Worm (Caenorhabditis elegans) whole organism, mixed stage, embryonic: ENCODE data around the gene W09D6.4.

ENCODE experiments used
- M03D4.4 ChIP-seq: sonication (generic microtip); optimal IDR thresholded peaks from 2 replicates; lab custom pipeline; 2017; ENCODE audit warnings: mild to moderate bottlenecking, missing genetic modification characterization, missing compliant biosample characterization
- bed-3 ChIP-seq: fragments of 200-800 bp; sonication (Bioruptor generic); optimal IDR thresholded peaks from 3 replicates; lab custom pipeline; 2018; ENCODE audit warnings: mild to moderate bottlenecking, missing genetic modification characterization, moderate library complexity, missing compliant biosample characterization
- blmp-1 ChIP-seq: fragments of 150-350 bp; optimal IDR thresholded peaks from 2 replicates; lab custom pipeline; 2014; ENCODE audit warnings: missing biosample characterization, missing genetic modification characterization
- ceh-43 ChIP-seq: fragments of 200-800 bp; sonication (Bioruptor generic); optimal IDR thresholded peaks from 2 replicates; lab custom pipeline; 2018; ENCODE audit warnings: mild to moderate bottlenecking, missing genetic modification characterization, moderate library complexity, missing compliant biosample characterization
- ceh-83 ChIP-seq: fragments of 200-800 bp; sonication (Bioruptor generic); optimal IDR thresholded peaks from 2 replicates; lab custom pipeline; 2018; ENCODE audit warnings: mild to moderate bottlenecking, missing genetic modification characterization, missing compliant biosample characterization
- ces-1 ChIP-seq: fragments of 150-350 bp; optimal IDR thresholded peaks from 2 replicates; lab custom pipeline; 2014; ENCODE audit warnings: missing biosample characterization, missing genetic modification reagents, missing genetic modification characterization
- cnd-1 ChIP-seq: fragments of 200-800 bp; sonication (Bioruptor generic); optimal IDR thresholded peaks from 2 replicates; lab custom pipeline; 2018; ENCODE audit warnings: mild to moderate bottlenecking, missing genetic modification characterization, missing compliant biosample characterization
- drap-1 ChIP-seq: fragments of 200-800 bp; sonication (Bioruptor generic); optimal IDR thresholded peaks from 3 replicates; lab custom pipeline; 2018; ENCODE audit warnings: mild to moderate bottlenecking, missing genetic modification characterization, missing compliant biosample characterization
- elt-1 ChIP-seq: sonication (generic microtip); optimal IDR thresholded peaks from 2 replicates; lab custom pipeline; 2017; ENCODE audit warnings: missing genetic modification characterization, mild to moderate bottlenecking, missing compliant biosample characterization, antibody characterized with exemption, moderate library complexity, borderline replicate concordance; ENCODE audit not compliant: insufficient read depth
- elt-3 ChIP-seq: fragments of 150-350 bp; optimal IDR thresholded peaks from 2 replicates; lab custom pipeline; 2014; ENCODE audit warnings: missing biosample characterization, missing genetic modification characterization
- flh-1 ChIP-seq: fragments of 200-800 bp; sonication (Bioruptor generic); optimal IDR thresholded peaks from 2 replicates; lab custom pipeline; 2018; ENCODE audit warnings: mild to moderate bottlenecking, missing genetic modification characterization, moderate library complexity, missing compliant biosample characterization
- ham-2 ChIP-seq: fragments of 200-800 bp; sonication (Bioruptor generic); optimal IDR thresholded peaks from 2 replicates; lab custom pipeline; 2018; ENCODE audit warnings: mild to moderate bottlenecking, missing genetic modification characterization, missing compliant biosample characterization
- hlh-1 ChIP-seq: fragments of 150-350 bp; optimal IDR thresholded peaks from 2 replicates; lab custom pipeline; 2014; ENCODE audit warnings: missing biosample characterization, missing genetic modification reagents, missing genetic modification characterization
- lin-13 ChIP-seq: fragments of 150-350 bp; optimal IDR thresholded peaks from 2 replicates; lab custom pipeline; 2014; ENCODE audit warnings: missing biosample characterization, missing genetic modification characterization
- lin-32 ChIP-seq: fragments of 200-800 bp; sonication (Bioruptor generic); optimal IDR thresholded peaks from 2 replicates; lab custom pipeline; 2018; ENCODE audit warnings: mild to moderate bottlenecking, missing genetic modification characterization, missing compliant biosample characterization
- lsy-2 ChIP-seq: fragments of 150-350 bp; optimal IDR thresholded peaks from 2 replicates; lab custom pipeline; 2014; ENCODE audit warnings: missing biosample characterization, missing genetic modification characterization
- mab-5 ChIP-seq: fragments of 150-350 bp; optimal IDR thresholded peaks from 2 replicates; lab custom pipeline; 2014; ENCODE audit warnings: missing biosample characterization, missing genetic modification characterization
- mep-1 ChIP-seq: fragments of 150-350 bp; optimal IDR thresholded peaks from 2 replicates; lab custom pipeline; 2017; ENCODE audit warnings: missing biosample characterization, missing genetic modification reagents, missing genetic modification characterization, inconsistent platforms
- mls-2 ChIP-seq: sonication (generic microtip); optimal IDR thresholded peaks from 2 replicates; lab custom pipeline; 2016; ENCODE audit warnings: mild to moderate bottlenecking, missing genetic modification characterization, moderate library complexity, missing compliant biosample characterization
- nhr-2 ChIP-seq: fragments of 150-350 bp; optimal IDR thresholded peaks from 2 replicates; lab custom pipeline; 2014; ENCODE audit warnings: missing biosample characterization, missing genetic modification characterization
- nhr-237 ChIP-seq: fragments of 150-350 bp; optimal IDR thresholded peaks from 2 replicates; lab custom pipeline; 2014; ENCODE audit warnings: missing biosample characterization, missing genetic modification characterization
- nhr-28 ChIP-seq: fragments of 150-350 bp; optimal IDR thresholded peaks from 2 replicates; lab custom pipeline; 2014; ENCODE audit warnings: missing biosample characterization, missing genetic modification characterization
- nhr-76 ChIP-seq: sonication (generic microtip); optimal IDR thresholded peaks from 2 replicates; lab custom pipeline; 2017; ENCODE audit warnings: missing biosample characterization, missing genetic modification characterization
- sem-2 ChIP-seq: fragments of 200-800 bp; sonication (Bioruptor generic); optimal IDR thresholded peaks from 2 replicates; lab custom pipeline; 2018; ENCODE audit warnings: mild to moderate bottlenecking, missing genetic modification characterization, missing compliant biosample characterization
- sptf-1 ChIP-seq: sonication (generic microtip); optimal IDR thresholded peaks from 2 replicates; lab custom pipeline; 2017; ENCODE audit warnings: mild to moderate bottlenecking, missing genetic modification characterization, moderate library complexity, missing compliant biosample characterization
- tbx-8 ChIP-seq: fragments of 200-800 bp; sonication (Bioruptor generic); optimal IDR thresholded peaks from 2 replicates; lab custom pipeline; 2018; ENCODE audit warnings: mild to moderate bottlenecking, missing genetic modification characterization, moderate library complexity, missing compliant biosample characterization
- unc-120 ChIP-seq: sonication (generic microtip); optimal IDR thresholded peaks from 2 replicates; lab custom pipeline; 2017; ENCODE audit warnings: missing genetic modification characterization, missing compliant biosample characterization; ENCODE audit not compliant: poor library complexity, severe bottlenecking
- unc-39 ChIP-seq: fragments of 150-350 bp; optimal IDR thresholded peaks from 2 replicates; lab custom pipeline; 2014; ENCODE audit warnings: missing biosample characterization, missing genetic modification characterization
- unc-62 ChIP-seq: fragments of 150-350 bp; optimal IDR thresholded peaks from 2 replicates; lab custom pipeline; 2014; ENCODE audit warnings: missing biosample characterization, missing genetic modification reagents, missing genetic modification characterization
- zip-8 ChIP-seq: fragments of 150-350 bp; optimal IDR thresholded peaks from 2 replicates; lab custom pipeline; 2014; ENCODE audit warnings: missing biosample characterization, missing genetic modification characterization
- ztf-11 ChIP-seq: fragments of 150-350 bp; optimal IDR thresholded peaks from 2 replicates; lab custom pipeline; 2014; ENCODE audit warnings: missing biosample characterization, missing genetic modification characterization

The W09D6.4 gene

DNA sequence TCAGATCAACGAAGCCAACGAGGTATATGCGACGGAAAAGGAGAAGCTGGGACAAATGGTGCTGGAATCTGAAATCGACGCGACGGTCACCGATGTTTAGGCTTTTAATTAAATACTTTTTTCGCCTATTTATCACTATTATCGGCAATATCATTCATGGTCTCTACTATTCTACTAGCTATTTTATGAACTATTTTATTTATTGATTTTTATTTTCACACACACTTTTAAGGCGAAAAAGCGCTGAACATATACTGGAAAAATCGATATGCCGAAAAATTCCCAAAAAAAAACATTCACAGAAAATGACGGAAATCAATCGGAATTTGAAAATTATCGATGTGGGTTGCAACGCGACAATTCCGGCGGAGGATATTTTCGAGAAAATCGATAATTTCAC lies 11.0 kb upstream of the W09D6.4 start, which contains the start of gene W09D6.1:
W09D6.1 (plus strand) TSS at position 301 of the 400 bp plus-strand sequence.
- TF ChIP-seq unc-39 (tag; lab: Kevin White, UChicago) = no peak
- no peak for TF ChIP-seq nhr-76
- TF ChIP-seq blmp-1 (tag; lab: Kevin White, UChicago) = no peak

- no peak for TF ChIP-seq lin-32 (GFP tag; lab: Kevin White, UChicago)
- TF ChIP-seq hlh-1 (tag; lab: Kevin White, UChicago) = no peak
- no peak for TF ChIP-seq mls-2 (tag; lab: Kevin White, UChicago)
- no peak for TF ChIP-seq lsy-2
- TF ChIP-seq unc-62 (GFP tag; lab: Kevin White, UChicago) = no peak
- no peak for TF ChIP-seq sptf-1 (tag; lab: Kevin White, UChicago)
- TF ChIP-seq elt-1 (tag; lab: Kevin White, UChicago) = no peak
These were observed 10.3 kb upstream of the W09D6.4 start for ce11 chrIII:11069265-11069664.

ce11 chrIII:11070210-11070609 lies 9.3 kb upstream of the W09D6.4 start:
- TF ChIP-seq unc-120 (tag; lab: Kevin White, UChicago) = no peak
- no peak for TF ChIP-seq ces-1 (GFP tag; lab: Kevin White, UChicago)
- no peak for TF ChIP-seq mls-2 (tag; lab: Kevin White, UChicago)
- no peak for TF ChIP-seq mep-1
- no peak for TF ChIP-seq elt-1 (tag; lab: Kevin White, UChicago)
- no peak for TF ChIP-seq nhr-28 (tag; lab: Kevin White, UChicago)
- TF ChIP-seq mab-5 (tag; lab: Kevin White, UChicago) = no peak
- no peak for TF ChIP-seq ceh-43
- TF ChIP-seq nhr-237 (tag; lab: Kevin White, UChicago) = no peak
- TF ChIP-seq sem-2 (GFP tag; lab: Kevin White, UChicago) = no peak
- no peak for TF ChIP-seq ceh-83
- no peak for TF ChIP-seq drap-1 (GFP tag; lab: Kevin White, UChicago)
- TF ChIP-seq elt-3 (tag; lab: Kevin White, UChicago) = no peak
- no peak for TF ChIP-seq hlh-1 (tag; lab: Kevin White, UChicago)

DNA sequence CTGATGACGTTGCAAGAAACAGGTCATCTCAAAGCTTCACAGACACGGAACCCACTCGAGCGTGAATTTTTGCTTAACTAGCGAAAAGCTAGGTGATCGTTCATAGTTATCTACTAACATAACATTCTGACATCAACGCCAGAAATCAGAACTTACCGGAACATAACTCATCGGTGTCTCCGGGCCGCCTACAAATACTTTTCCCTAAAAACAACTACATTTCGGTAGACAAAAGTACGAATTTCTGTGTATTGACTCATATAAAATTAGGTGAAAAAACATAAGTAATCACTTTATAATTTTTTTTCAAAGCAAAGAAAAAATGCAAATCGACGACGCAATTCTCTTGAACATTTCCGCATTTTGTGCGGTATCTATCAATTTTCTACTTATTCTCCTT lies 5.3 kb upstream of the W09D6.4 start, which contains the start of gene str-261:
str-261 (plus strand) TSS at position 301 of the 400 bp plus-strand sequence.
- TF ChIP-seq bed-3 (GFP tag; lab: Kevin White, UChicago) (no peak), unc-120 (tag; lab: Kevin White, UChicago) (no peak), ces-1 (GFP tag; lab: Kevin White, UChicago) (no peak), blmp-1 (tag; lab: Kevin White, UChicago) (no peak), ztf-11 (tag; lab: Kevin White, UChicago) (no peak), lsy-2 (no peak), ham-2 (no peak), mab-5 (tag; lab: Kevin White, UChicago) (no peak), unc-39 (tag; lab: Kevin White, UChicago) (no peak), drap-1 (GFP tag; lab: Kevin White, UChicago) (no peak), flh-1 (no peak)
- TF ChIP-seq, all 35 proteins: peak for 0

DNA sequence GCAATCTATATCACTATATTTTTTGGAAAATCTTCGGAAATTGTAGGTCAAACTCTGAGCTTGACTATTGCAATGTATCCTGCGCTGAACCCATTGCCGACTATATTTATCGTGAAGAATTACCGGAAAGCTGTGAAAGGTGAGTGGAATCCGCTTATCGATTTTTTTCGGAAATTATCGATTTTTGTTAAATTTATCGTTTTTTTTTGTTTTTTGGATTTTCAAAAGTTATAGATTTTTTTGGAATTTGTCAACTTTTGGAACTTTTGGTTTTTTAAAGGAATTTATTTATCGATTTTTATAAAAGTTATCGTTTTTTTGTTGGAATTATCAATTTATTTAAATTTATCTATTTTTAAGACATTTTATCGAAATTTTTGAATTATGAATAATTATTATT lies 2.8 kb upstream of the W09D6.4 start:
- TF ChIP-seq ceh-83 (no peak), ces-1 (GFP tag; lab: Kevin White, UChicago) (no peak), nhr-2 (no peak), cnd-1 (no peak), unc-120 (tag; lab: Kevin White, UChicago) (no peak), ceh-43 (no peak), M03D4.4 (tag; lab: Kevin White, UChicago) (no peak), mab-5 (tag; lab: Kevin White, UChicago) (no peak), tbx-8 (GFP tag; lab: Kevin White, UChicago) (no peak), elt-3 (tag; lab: Kevin White, UChicago) (no peak), bed-3 (GFP tag; lab: Kevin White, UChicago) (no peak), hlh-1 (tag; lab: Kevin White, UChicago) (no peak), drap-1 (GFP tag; lab: Kevin White, UChicago) (no peak), sem-2 (GFP tag; lab: Kevin White, UChicago) (no peak), zip-8 (no peak), lin-32 (GFP tag; lab: Kevin White, UChicago) (no peak), mls-2 (tag; lab: Kevin White, UChicago) (no peak), elt-1 (tag; lab: Kevin White, UChicago) (no peak), lin-13 (tag; lab: Kevin White, UChicago) (no peak)
